Fruit fly (Drosophila melanogaster): ENCODE results near the gene CG32591.
A peak's percentile ranks its signal among the peaks of the same experiment; 100 is the strongest.

CG32591 gene

dm6 chrX:14952097-14952844 lies 23.5 kb upstream of the CG32591 start (continued):
- TF ChIP-seq CG5953 (GFP tag; IDR thresholded peaks at IDR 0.05) = peak; percentile 66
- TF ChIP-seq emc (GFP tag; optimal IDR thresholded peaks at IDR 0.05) = no peak
- no peak for TF ChIP-seq CG8281 (tag; optimal IDR thresholded peaks at IDR 0.05)
- TF ChIP-seq Nf-YB (GFP tag; optimal IDR thresholded peaks at IDR 0.05) = peak; percentile 29
- TF ChIP-seq CG3726 (GFP tag; IDR thresholded peaks at IDR 0.05) = peak; percentile 23; the same call in 1 of the 3 replicates
- no peak for TF ChIP-seq hbn (GFP tag; IDR thresholded peaks at IDR 0.05; ENCODE audit: partially characterized antibody)
- TF ChIP-seq D19B (GFP tag; optimal IDR thresholded peaks at IDR 0.05) = no peak
- no peak for TF ChIP-seq corto (GFP tag; optimal IDR thresholded peaks at IDR 0.05)
- TF ChIP-seq oc (tag; optimal IDR thresholded peaks at IDR 0.05) = peak; percentile 73
- no peak for TF ChIP-seq CG11247 (GFP tag; IDR thresholded peaks at IDR 0.05)
- peak; percentile 29 for TF ChIP-seq CG3163 (GFP tag; optimal IDR thresholded peaks at IDR 0.05)
- TF ChIP-seq ATbp (GFP tag; optimal IDR thresholded peaks at IDR 0.05) = peak; percentile 60
- TF ChIP-seq pum (GFP tag; optimal IDR thresholded peaks at IDR 0.05) = no peak
- TF ChIP-seq psq (GFP tag; optimal IDR thresholded peaks at IDR 0.05) = no peak
- TF ChIP-seq CG1832 (GFP tag; optimal IDR thresholded peaks at IDR 0.05) = no peak
- TF ChIP-seq aop (GFP tag; IDR thresholded peaks at IDR 0.05) = no peak
- TF ChIP-seq sug (tag; optimal IDR thresholded peaks at IDR 0.05) = no peak
- TF ChIP-seq gcm (GFP tag; optimal IDR thresholded peaks at IDR 0.05) = peak; percentile 11
- no peak for TF ChIP-seq CG7357 (GFP tag; IDR thresholded peaks at IDR 0.05)
- no peak for TF ChIP-seq CG13624 (GFP tag; optimal IDR thresholded peaks at IDR 0.05)
- TF ChIP-seq Myb (GFP tag; optimal IDR thresholded peaks at IDR 0.05) = no peak
- TF ChIP-seq Eip74EF (GFP tag; optimal IDR thresholded peaks at IDR 0.05) = peak in 1 of 2 experiments; percentile 61
- TF ChIP-seq CG7271 (tag; optimal IDR thresholded peaks at IDR 0.05) = no peak
- TF ChIP-seq sima (GFP tag; optimal IDR thresholded peaks at IDR 0.05) = no peak
- no peak for TF ChIP-seq pb (GFP tag; optimal IDR thresholded peaks at IDR 0.05)
- no peak for TF ChIP-seq gro (GFP tag; optimal IDR thresholded peaks at IDR 0.05)
- no peak for TF ChIP-seq da (GFP tag; optimal IDR thresholded peaks at IDR 0.05)
- TF ChIP-seq Oli (tag; optimal IDR thresholded peaks at IDR 0.05) = peak; percentile 57
- peak; percentile 30 for TF ChIP-seq D19A (tag; optimal IDR thresholded peaks at IDR 0.05)
- TF ChIP-seq Ets65A (GFP tag) = no peak
- TF ChIP-seq toy (GFP tag; IDR thresholded peaks at IDR 0.05) = no peak
- TF ChIP-seq Hr51 (GFP tag; optimal IDR thresholded peaks at IDR 0.05) = peak in 1 of 2 experiments; percentile 70
- no peak for TF ChIP-seq repo (GFP tag; optimal IDR thresholded peaks at IDR 0.05)
- TF ChIP-seq CG2129 (GFP tag; IDR thresholded peaks at IDR 0.05; ENCODE audit: partially characterized antibody) = no peak
- 0 out of 2 replicates have a peak, but pooled peaks have one; percentile 29 for TF ChIP-seq HLH3B (GFP tag; IDR thresholded peaks at IDR 0.05)
- no peak for TF ChIP-seq Usf (GFP tag; optimal IDR thresholded peaks at IDR 0.05)
- TF ChIP-seq CG11504 (tag; optimal IDR thresholded peaks at IDR 0.05) = peak; percentile 71
- TF ChIP-seq Lhr (GFP tag; optimal IDR thresholded peaks at IDR 0.05) = no peak
- peak; percentile 34 for TF ChIP-seq CG15601 (tag; optimal IDR thresholded peaks at IDR 0.05)
- peak; percentile 33 for TF ChIP-seq sqz (GFP tag; optimal IDR thresholded peaks at IDR 0.05)
- TF ChIP-seq ato (GFP tag; IDR thresholded peaks at IDR 0.05; ENCODE audit: partially characterized antibody) = no peak
- peak; percentile 58 for TF ChIP-seq CG12391 (tag; optimal IDR thresholded peaks at IDR 0.05)
- TF ChIP-seq CG11093 (GFP tag; IDR thresholded peaks at IDR 0.05) = no peak
- TF ChIP-seq CG3407 (GFP tag; optimal IDR thresholded peaks at IDR 0.05) = peak; percentile 38
- no peak for TF ChIP-seq sc (optimal IDR thresholded peaks at IDR 0.05)
- TF ChIP-seq sc (GFP tag; optimal IDR thresholded peaks at IDR 0.05) = no peak
- TF ChIP-seq CG34376 (GFP tag; optimal IDR thresholded peaks at IDR 0.05) = no peak
- TF ChIP-seq tx (GFP tag; optimal IDR thresholded peaks at IDR 0.05) = no peak
- no peak for TF ChIP-seq CG17802 (tag; optimal IDR thresholded peaks at IDR 0.05)
